Worm (Caenorhabditis elegans): ENCODE results near the gene cpn-2.

Gene cpn-2

DNA sequence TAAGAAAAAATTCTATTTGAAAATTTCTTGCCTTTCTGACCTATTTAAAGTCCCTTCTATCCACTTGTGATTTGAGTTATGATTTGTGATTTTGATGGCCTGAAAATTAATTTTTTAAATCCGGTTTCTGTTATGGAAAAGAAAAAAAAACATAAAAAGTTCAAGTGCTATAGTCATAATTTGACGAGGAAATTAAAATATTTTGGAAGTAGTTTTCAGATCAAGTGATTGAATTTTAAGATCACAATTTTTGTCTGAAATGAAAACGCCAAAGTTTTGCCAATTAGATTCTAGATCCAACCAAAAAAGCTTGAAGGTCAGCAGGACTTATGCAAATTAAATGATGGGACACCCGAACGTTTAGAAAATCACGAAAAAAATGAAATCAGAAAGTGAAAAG lies 29.9 kb downstream of the cpn-2 start, which contains the start of gene ptr-3:
Gene ptr-3, minus strand, starts transcription at position 101 of the 400 bp plus-strand sequence.
- TF ChIP-seq C34B4.2 (tag; optimal IDR thresholded peaks at IDR 0.05), result no peak
- TF ChIP-seq sox-4 (tag; optimal IDR thresholded peaks at IDR 0.05), result no peak
- TF ChIP-seq lsy-2 (tag; optimal IDR thresholded peaks at IDR 0.05), result no peak
- TF ChIP-seq ets-5 (GFP tag; IDR thresholded peaks at IDR 0.05), result no peak
- no peak for TF ChIP-seq sup-37 (GFP tag; optimal IDR thresholded peaks at IDR 0.05)

DNA sequence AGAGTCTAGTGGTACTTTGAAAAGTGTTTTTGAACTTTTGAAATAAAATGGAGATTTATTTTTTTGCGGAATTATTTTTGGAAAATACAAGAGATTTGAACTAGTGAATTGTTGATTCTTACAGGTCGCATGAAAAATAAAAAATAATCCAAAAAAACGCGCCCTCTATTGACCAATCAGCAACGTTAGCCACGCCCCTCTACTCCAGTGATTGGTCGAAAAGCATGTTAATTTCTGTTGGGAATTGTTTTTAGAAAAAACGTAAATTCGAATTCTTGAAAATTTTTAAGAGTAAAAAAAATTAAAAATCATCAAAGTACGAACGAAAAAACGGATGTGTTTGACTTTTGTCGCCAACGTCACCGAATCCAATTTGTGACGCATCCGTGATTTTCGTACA lies 32.8 kb downstream of the cpn-2 start:
- TF ChIP-seq C04F5.9 (tag; optimal IDR thresholded peaks at IDR 0.05) (no peak), ces-1 (GFP tag; optimal IDR thresholded peaks at IDR 0.05) (no peak), skn-1 (tag; optimal IDR thresholded peaks at IDR 0.05) (no peak), blmp-1 (tag; optimal IDR thresholded peaks at IDR 0.05) (no peak), efl-3 (GFP tag; optimal IDR thresholded peaks at IDR 0.05) (no peak), mep-1 (tag; optimal IDR thresholded peaks at IDR 0.05) (no peak), zag-1 (tag; optimal IDR thresholded peaks at IDR 0.05) (no peak), nhr-76 (tag; optimal IDR thresholded peaks at IDR 0.05) (no peak), nhr-11 (tag; optimal IDR thresholded peaks at IDR 0.05) (no peak), snu-23 (GFP tag; optimal IDR thresholded peaks at IDR 0.05) (no peak), grh-1 (GFP tag; IDR thresholded peaks at IDR 0.05) (no peak), fkh-8 (tag; optimal IDR thresholded peaks at IDR 0.05) (no peak), unc-86 (tag; optimal IDR thresholded peaks at IDR 0.05) (no peak), ets-5 (GFP tag; IDR thresholded peaks at IDR 0.05) (no peak), tlp-1 (tag; optimal IDR thresholded peaks at IDR 0.05) (no peak), fkh-4 (tag; optimal IDR thresholded peaks at IDR 0.05; ENCODE audit: borderline replicate concordance) (no peak), elt-2 (tag; optimal IDR thresholded peaks at IDR 0.05) (no peak), ceh-82 (tag; optimal IDR thresholded peaks at IDR 0.05) (no peak), lsy-2 (tag; optimal IDR thresholded peaks at IDR 0.05) (no peak)

DNA sequence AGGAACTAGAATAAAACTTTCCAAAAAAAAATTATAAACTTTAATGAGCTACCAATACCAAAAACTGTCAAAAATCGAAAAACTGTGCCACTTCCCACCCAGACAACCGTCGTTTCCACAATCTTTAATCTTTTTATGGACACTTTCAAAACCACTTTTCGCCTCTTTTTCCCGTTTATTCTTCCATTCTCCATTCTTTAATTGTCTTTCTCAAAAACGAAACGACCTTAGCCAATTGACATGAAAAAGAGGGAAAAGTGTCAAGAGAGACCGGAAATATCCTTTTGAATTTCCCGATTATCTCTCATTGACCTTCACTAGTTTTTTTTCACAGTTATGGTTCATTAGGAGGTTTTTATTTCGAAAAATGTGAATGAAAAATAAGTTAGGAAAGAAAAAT lies 34.0 kb downstream of the cpn-2 start:
- TF ChIP-seq blmp-1 (tag; optimal IDR thresholded peaks at IDR 0.05), result peak; percentile 78
- no peak for TF ChIP-seq C16A3.4 (tag; optimal IDR thresholded peaks at IDR 0.05)
- TF ChIP-seq pax-3 (tag; optimal IDR thresholded peaks at IDR 0.05), result no peak
- TF ChIP-seq fkh-8 (tag; optimal IDR thresholded peaks at IDR 0.05), result no peak
- no peak for TF ChIP-seq hlh-17 (GFP tag; optimal IDR thresholded peaks at IDR 0.05; ENCODE audit: borderline replicate concordance)
- TF ChIP-seq nhr-85 (tag), result peak; percentile 69
- no peak for TF ChIP-seq ets-5 (GFP tag; IDR thresholded peaks at IDR 0.05)
- no peak for TF ChIP-seq ceh-90 (tag; optimal IDR thresholded peaks at IDR 0.05)
- no peak for TF ChIP-seq sox-4 (tag; optimal IDR thresholded peaks at IDR 0.05)
- no peak for TF ChIP-seq nhr-19 (GFP tag; conservative IDR thresholded peaks at IDR 0.05)
- TF ChIP-seq aha-1 (tag; optimal IDR thresholded peaks at IDR 0.05), result no peak
- no peak for TF ChIP-seq xbp-1 (tag; optimal IDR thresholded peaks at IDR 0.05)
- TF ChIP-seq irx-1 (tag; optimal IDR thresholded peaks at IDR 0.05), result no peak
- no peak for TF ChIP-seq nhr-77 (tag; optimal IDR thresholded peaks at IDR 0.05)
- no peak for TF ChIP-seq unc-98 (GFP tag; IDR thresholded peaks at IDR 0.05)
- TF ChIP-seq nhr-11 (tag; optimal IDR thresholded peaks at IDR 0.05), result no peak

DNA sequence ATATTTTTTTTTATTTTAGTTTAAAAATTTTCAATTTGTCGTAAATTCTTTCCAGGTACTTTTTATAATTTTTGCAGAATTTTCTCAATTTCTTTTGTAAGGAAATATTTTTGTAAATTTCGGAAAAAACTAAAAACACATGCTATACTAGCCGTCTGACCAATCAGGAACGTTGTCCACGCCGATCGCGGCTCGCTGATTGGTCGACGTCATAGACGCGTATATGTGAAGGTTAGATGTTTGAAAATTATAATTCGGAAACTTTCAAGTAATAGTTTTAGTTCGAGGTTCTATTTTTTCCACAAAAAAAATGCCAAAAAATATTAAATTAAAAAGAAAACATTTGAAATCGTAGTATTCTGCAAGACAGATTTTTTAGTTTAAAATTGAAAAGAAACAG lies 34.7 kb downstream of the cpn-2 start:
- TF ChIP-seq egl-13 (tag; optimal IDR thresholded peaks at IDR 0.05) (no peak), xbp-1 (tag; optimal IDR thresholded peaks at IDR 0.05) (peak; percentile 67)

DNA sequence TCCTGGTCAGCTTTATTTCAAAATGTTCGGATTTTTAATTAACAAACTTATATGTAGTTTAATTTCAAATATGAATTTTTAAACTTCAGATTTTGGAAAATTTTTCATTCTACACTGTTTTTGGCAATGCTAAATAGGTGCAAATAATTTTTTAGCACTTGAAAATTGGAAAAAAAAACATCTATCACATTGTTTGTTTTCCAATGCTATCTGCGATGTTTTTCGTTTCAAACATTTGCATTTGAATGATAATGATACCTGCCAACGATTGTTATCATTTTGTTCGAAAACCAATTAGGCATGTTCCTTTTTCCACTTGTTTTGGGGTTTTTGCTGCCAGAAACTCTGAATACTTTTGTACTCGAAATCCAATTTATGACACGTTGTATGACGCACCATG lies 37.4 kb downstream of the cpn-2 start, which contains the start of gene C03H5.4:
Gene C03H5.4, plus strand, starts transcription at position 301 of the 400 bp plus-strand sequence.
- no peak for TF ChIP-seq egl-27 (tag; optimal IDR thresholded peaks at IDR 0.05)
- TF ChIP-seq lin-14 (GFP tag; optimal IDR thresholded peaks at IDR 0.05), result no peak
- TF ChIP-seq tbx-2 (tag; optimal IDR thresholded peaks at IDR 0.05), result no peak
- no peak for TF ChIP-seq nhr-90 (tag; optimal IDR thresholded peaks at IDR 0.05; ENCODE audit: poor library complexity)
- TF ChIP-seq pqm-1 (tag; optimal IDR thresholded peaks at IDR 0.05), result no peak
- TF ChIP-seq ztf-11 (tag; optimal IDR thresholded peaks at IDR 0.05), result no peak
- no peak for TF ChIP-seq elt-3 (tag; optimal IDR thresholded peaks at IDR 0.05)
- no peak for TF ChIP-seq efl-1 (optimal IDR thresholded peaks at IDR 0.05)
- TF ChIP-seq efl-1 (GFP tag; optimal IDR thresholded peaks at IDR 0.05 in 1 of 2), result no peak
- no peak for TF ChIP-seq fkh-4 (tag; optimal IDR thresholded peaks at IDR 0.05; ENCODE audit: borderline replicate concordance)
- no peak for TF ChIP-seq nhr-77 (tag; optimal IDR thresholded peaks at IDR 0.05)
- TF ChIP-seq mab-9 (GFP tag; IDR thresholded peaks at IDR 0.05), result no peak
- no peak for TF ChIP-seq ama-1 (optimal IDR thresholded peaks at IDR 0.05)
- no peak for TF ChIP-seq lsy-2 (tag; optimal IDR thresholded peaks at IDR 0.05)
